Worm (Caenorhabditis elegans): ENCODE data around the gene R02F2.10.

DNA sequence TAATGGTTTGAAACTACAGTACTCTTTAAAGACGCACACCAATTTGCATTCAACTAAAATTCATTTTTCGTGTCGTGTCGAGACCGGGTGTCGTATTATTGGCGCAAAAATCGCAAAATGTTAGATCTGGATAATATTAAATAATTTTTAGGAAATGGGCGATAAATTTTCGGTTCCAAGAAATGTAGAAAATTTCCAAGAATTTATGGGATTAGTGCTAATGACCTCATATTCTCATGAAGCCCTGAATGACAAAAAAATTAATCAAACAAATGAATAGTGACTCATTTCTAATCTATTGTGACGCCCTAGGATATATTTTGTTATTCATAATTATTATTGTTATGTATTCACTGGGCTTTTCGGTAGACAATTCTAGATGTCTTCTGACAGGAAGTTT, 22.6 kb downstream of the R02F2.10 start:
- TF ChIP-seq scrt-1 (GFP tag; IDR thresholded peaks at IDR 0.05) = no peak
- no peak for TF ChIP-seq B0310.2 (tag; optimal IDR thresholded peaks at IDR 0.05)
